Worm (Caenorhabditis elegans) whole organism, young adult: ENCODE measurements around the gene C28H8.7.

Source experiments
- B0019.2 ChIP-seq: fragments of 200-800 bp; sonication (Bioruptor generic); conservative IDR thresholded peaks from 2 replicates; pipeline ENCODE4 v1.3.6; 2022; ENCODE audit warnings: missing genetic modification reagents, missing genetic modification characterization, missing compliant biosample characterization
- C17E4.6 ChIP-seq: fragments of 200-800 bp; sonication (Bioruptor generic); IDR thresholded peaks from 2 replicates; pipeline ENCODE4 v1.3.6; 2022; ENCODE audit warnings: missing genetic modification reagents, missing genetic modification characterization, missing compliant biosample characterization
- F33H1.4 ChIP-seq: fragments of 200-800 bp; sonication (Bioruptor generic); IDR thresholded peaks from 2 replicates; pipeline ENCODE4 v1.3.6; 2022; ENCODE audit warnings: missing genetic modification reagents, missing genetic modification characterization, missing compliant biosample characterization
- F49E8.2 ChIP-seq: sonication (generic microtip); optimal IDR thresholded peaks from 3 replicates; lab custom pipeline; 2017; ENCODE audit warnings: missing genetic modification characterization, mild to moderate bottlenecking, missing compliant biosample characterization, antibody characterized with exemption, moderate library complexity; ENCODE audit not compliant: insufficient read depth
- F57C9.4 ChIP-seq: sonication (generic microtip); optimal IDR thresholded peaks from 2 replicates; lab custom pipeline; 2017; ENCODE audit warnings: mild to moderate bottlenecking, missing genetic modification characterization, missing compliant biosample characterization
- T26A5.8 ChIP-seq: sonication (generic microtip); optimal IDR thresholded peaks from 2 replicates; lab custom pipeline; 2016; ENCODE audit warnings: missing genetic modification characterization, missing compliant biosample characterization
- Y53G8AR.9 ChIP-seq: fragments of 200-800 bp; sonication (Bioruptor generic); conservative IDR thresholded peaks from 2 replicates; pipeline ENCODE4 v1.3.6; 2022; ENCODE audit warnings: missing genetic modification reagents, missing genetic modification characterization, missing compliant biosample characterization
- Y56A3A.18 ChIP-seq: fragments of 200-800 bp; sonication (Bioruptor generic); IDR thresholded peaks from 2 replicates; pipeline ENCODE4 v1.3.6; 2022; ENCODE audit warnings: missing genetic modification reagents, missing genetic modification characterization, missing compliant biosample characterization
- Y67H2A.10 ChIP-seq: fragments of 200-800 bp; sonication (Bioruptor generic); conservative IDR thresholded peaks from 2 replicates; pipeline ENCODE4 v1.3.6; 2022; ENCODE audit warnings: missing genetic modification reagents, missing genetic modification characterization, missing compliant biosample characterization
- Y79H2A.3 ChIP-seq: fragments of 200-800 bp; sonication (Bioruptor generic); conservative IDR thresholded peaks from 2 replicates; pipeline ENCODE4 v1.3.6; 2022; ENCODE audit warnings: missing genetic modification reagents, missing genetic modification characterization, missing compliant biosample characterization
- Y95B8A.8 ChIP-seq: fragments of 200-800 bp; sonication (Bioruptor generic); IDR thresholded peaks from 2 replicates; pipeline ENCODE4 v1.3.6; 2022; ENCODE audit warnings: missing genetic modification reagents, missing genetic modification characterization, missing compliant biosample characterization
- ZK185.1 ChIP-seq: sonication (generic microtip); optimal IDR thresholded peaks from 2 replicates; lab custom pipeline; 2016; ENCODE audit warnings: mild to moderate bottlenecking, missing genetic modification characterization, missing compliant biosample characterization; ENCODE audit not compliant: poor library complexity, severe bottlenecking
- ama-1 ChIP-seq, 3 experiments: fragments of 150-350 bp in 1 of 3; sonication (generic microtip) in 2 of 3; optimal IDR thresholded peaks; 2 replicates each; lab custom pipeline; 2014 to 2018; ENCODE audit warnings: missing biosample characterization in 2 of 3, missing genetic modification characterization in 2 of 3, missing genetic modification reagents in 2 of 3
- aptf-2 ChIP-seq: fragments of 200-800 bp; sonication (Bioruptor generic); conservative IDR thresholded peaks from 2 replicates; pipeline ENCODE4 v1.3.6; 2022; ENCODE audit warnings: missing genetic modification reagents, missing genetic modification characterization, missing compliant biosample characterization
- athp-1 ChIP-seq: sonication (generic microtip); optimal IDR thresholded peaks from 2 replicates; lab custom pipeline; 2017; ENCODE audit warnings: mild to moderate bottlenecking, missing genetic modification characterization, missing compliant biosample characterization
- attf-6 ChIP-seq: fragments of 200-800 bp; sonication (Bioruptor generic); IDR thresholded peaks from 2 replicates; pipeline ENCODE4 v1.3.6; 2022; ENCODE audit warnings: missing genetic modification reagents, missing genetic modification characterization, missing compliant biosample characterization
- ceh-58 ChIP-seq: fragments of 200-800 bp; sonication (Bioruptor generic); IDR thresholded peaks from 2 replicates; pipeline ENCODE4 v1.3.6; 2022; ENCODE audit warnings: missing genetic modification characterization, missing compliant biosample characterization
- ceh-91 ChIP-seq: fragments of 200-800 bp; sonication (Bioruptor generic); IDR thresholded peaks from 2 replicates; pipeline ENCODE4 v1.3.6; 2022; ENCODE audit warnings: missing genetic modification reagents, missing genetic modification characterization, missing compliant biosample characterization
- dpl-1 ChIP-seq: fragments of 150-350 bp; optimal IDR thresholded peaks from 2 replicates; lab custom pipeline; 2014; ENCODE audit warnings: missing biosample characterization, missing genetic modification reagents, missing genetic modification characterization
- efl-1 ChIP-seq: fragments of 150-350 bp; optimal IDR thresholded peaks from 2 replicates; lab custom pipeline; 2014; ENCODE audit warnings: missing biosample characterization, missing genetic modification reagents, missing genetic modification characterization
- egl-44 ChIP-seq: fragments of 200-800 bp; sonication (Bioruptor generic); IDR thresholded peaks from 2 replicates; pipeline ENCODE4 v1.3.6; 2022; ENCODE audit warnings: missing genetic modification reagents, missing genetic modification characterization, missing compliant biosample characterization
- ekl-4 ChIP-seq: fragments of 200-800 bp; sonication (Bioruptor generic); IDR thresholded peaks from 2 replicates; pipeline ENCODE4 v1.3.6; 2022; ENCODE audit warnings: missing genetic modification reagents, missing genetic modification characterization, missing compliant biosample characterization
- hlh-26 ChIP-seq: fragments of 200-800 bp; sonication (Bioruptor generic); conservative IDR thresholded peaks from 2 replicates; pipeline ENCODE4 v1.3.6; 2022; ENCODE audit warnings: missing genetic modification reagents, missing genetic modification characterization, missing compliant biosample characterization
- hmg-1.2 ChIP-seq: fragments of 200-800 bp; sonication (Bioruptor generic); IDR thresholded peaks from 2 replicates; pipeline ENCODE4 v1.3.6; 2022; ENCODE audit warnings: missing genetic modification reagents, missing genetic modification characterization, missing compliant biosample characterization
- lin-26 ChIP-seq: fragments of 200-800 bp; sonication (Bioruptor generic); IDR thresholded peaks from 2 replicates; pipeline ENCODE4 v1.3.6; 2022; ENCODE audit warnings: missing genetic modification reagents, missing genetic modification characterization, missing compliant biosample characterization
- lsl-1 ChIP-seq: fragments of 200-800 bp; sonication (Bioruptor generic); optimal IDR thresholded peaks from 2 replicates; lab custom pipeline; 2018; ENCODE audit warnings: mild to moderate bottlenecking, missing genetic modification characterization, moderate library complexity, missing compliant biosample characterization
- madf-3 ChIP-seq: fragments of 200-800 bp; sonication (Bioruptor generic); IDR thresholded peaks from 2 replicates; pipeline ENCODE4 v1.3.6; 2022; ENCODE audit warnings: missing genetic modification reagents, missing genetic modification characterization, missing compliant biosample characterization
- madf-6 ChIP-seq: fragments of 200-800 bp; sonication (Bioruptor generic); IDR thresholded peaks from 2 replicates; pipeline ENCODE4 v1.3.6; 2022; ENCODE audit warnings: missing genetic modification reagents, missing genetic modification characterization, missing compliant biosample characterization
- madf-8 ChIP-seq: fragments of 200-800 bp; sonication (Bioruptor generic); conservative IDR thresholded peaks from 2 replicates; pipeline ENCODE4 v1.3.6; 2022; ENCODE audit warnings: missing genetic modification reagents, missing genetic modification characterization, missing compliant biosample characterization
- mcd-1 ChIP-seq: fragments of 200-800 bp; sonication (Bioruptor generic); IDR thresholded peaks from 2 replicates; pipeline ENCODE4 v1.3.6; 2022; ENCODE audit warnings: missing genetic modification reagents, missing genetic modification characterization, missing compliant biosample characterization
- mes-4 ChIP-seq: sonication (generic microtip); optimal IDR thresholded peaks from 2 replicates; lab custom pipeline; 2016; ENCODE audit warnings: missing genotype, missing genetic modification characterization, missing compliant biosample characterization
- nfya-2 ChIP-seq: fragments of 200-800 bp; sonication (Bioruptor generic); IDR thresholded peaks from 2 replicates; pipeline ENCODE4 v1.3.6; 2022; ENCODE audit warnings: missing genetic modification reagents, missing genetic modification characterization, missing compliant biosample characterization
- nhr-179 ChIP-seq: sonication (generic microtip); optimal IDR thresholded peaks from 2 replicates; lab custom pipeline; 2016; ENCODE audit warnings: mild to moderate bottlenecking, missing genetic modification characterization, missing compliant biosample characterization
- nhr-80 ChIP-seq: sonication (generic microtip); optimal IDR thresholded peaks from 2 replicates; lab custom pipeline; 2016; ENCODE audit warnings: missing genetic modification characterization, missing compliant biosample characterization
- rcor-1 ChIP-seq: fragments of 200-800 bp; sonication (Bioruptor generic); IDR thresholded peaks from 2 replicates; pipeline ENCODE4 v1.3.6; 2022; ENCODE audit warnings: missing genetic modification reagents, missing genetic modification characterization, missing compliant biosample characterization
- rec-8 ChIP-seq, 2 experiments: sonication (generic microtip); optimal IDR thresholded peaks; 2 replicates each; lab custom pipeline; 2016; ENCODE audit warnings: mild to moderate bottlenecking in 2 of 2, missing genetic modification characterization in 2 of 2, missing genetic modification reagents in 2 of 2, missing genotype in 2 of 2, missing biosample characterization in 1 of 2, missing compliant biosample characterization in 1 of 2, moderate library complexity in 1 of 2
- snpc-3.4 ChIP-seq: sonication (generic microtip); optimal IDR thresholded peaks from 2 replicates; lab custom pipeline; 2017; ENCODE audit warnings: missing genetic modification characterization, mild to moderate bottlenecking, missing compliant biosample characterization, antibody characterized with exemption, moderate library complexity, missing genotype, missing genetic modification reagents
- snpc-4 ChIP-seq, 5 experiments: fragments of 150-350 bp in 1 of 5; sonication (generic microtip) in 4 of 5; optimal IDR thresholded peaks; 2 replicates each; lab custom pipeline; 2014 to 2018; ENCODE audit warnings: missing genetic modification characterization in 5 of 5, missing biosample characterization in 3 of 5, antibody characterized with exemption in 2 of 5, mild to moderate bottlenecking in 2 of 5, missing compliant biosample characterization in 2 of 5, missing genotype in 2 of 5, moderate library complexity in 2 of 5, missing genetic modification reagents in 1 of 5
- sptf-2 ChIP-seq: fragments of 200-800 bp; sonication (Bioruptor generic); optimal IDR thresholded peaks from 2 replicates; lab custom pipeline; 2018; ENCODE audit warnings: mild to moderate bottlenecking, missing genetic modification characterization, missing compliant biosample characterization
- tbp1 ChIP-seq: fragments of 200-800 bp; sonication (Bioruptor generic); optimal IDR thresholded peaks from 2 replicates; lab custom pipeline; 2018; ENCODE audit warnings: mild to moderate bottlenecking, missing genetic modification characterization, missing compliant biosample characterization
- xnd-1 ChIP-seq: sonication (generic microtip); optimal IDR thresholded peaks from 2 replicates; lab custom pipeline; 2016; ENCODE audit warnings: missing genotype, missing genetic modification reagents, missing genetic modification characterization, missing compliant biosample characterization
- ztf-18 ChIP-seq: sonication (generic microtip); optimal IDR thresholded peaks from 2 replicates; lab custom pipeline; 2016; ENCODE audit warnings: missing genotype, mild to moderate bottlenecking, missing genetic modification characterization, missing compliant biosample characterization
- ztf-22 ChIP-seq: fragments of 200-800 bp; sonication (Bioruptor generic); optimal IDR thresholded peaks from 2 replicates; lab custom pipeline; 2018; ENCODE audit warnings: mild to moderate bottlenecking, missing genetic modification characterization, moderate library complexity, missing compliant biosample characterization
- ztf-25 ChIP-seq: fragments of 200-800 bp; sonication (Bioruptor generic); IDR thresholded peaks from 2 replicates; pipeline ENCODE4 v1.3.6; 2022; ENCODE audit warnings: missing genetic modification reagents, missing genetic modification characterization, missing compliant biosample characterization
- ztf-3 ChIP-seq: fragments of 200-800 bp; sonication (Bioruptor generic); optimal IDR thresholded peaks from 2 replicates; lab custom pipeline; 2018; ENCODE audit warnings: mild to moderate bottlenecking, missing genetic modification characterization, missing compliant biosample characterization
- ztf-6 ChIP-seq: fragments of 200-800 bp; sonication (Bioruptor generic); IDR thresholded peaks from 2 replicates; pipeline ENCODE4 v1.3.6; 2022; ENCODE audit warnings: missing genetic modification reagents, missing genetic modification characterization, missing compliant biosample characterization

C28H8.7 gene

ce11 chrIII:5876140-5876675, 10.6 kb downstream of the C28H8.7 start, which contains the start of gene aldo-2:
TSS of gene aldo-2 (minus strand) at chrIII:5876625.
- TF ChIP-seq athp-1 (peak; percentile 36), C17E4.6 (GFP tag; lab: Robert Waterston, UW) (peak; percentile 84), aptf-2 (GFP tag; lab: Robert Waterston, UW) (peak; percentile 70), Y79H2A.3 (GFP tag; lab: Robert Waterston, UW) (peak; percentile 75), F49E8.2 (peak; percentile 15), madf-8 (GFP tag; lab: Robert Waterston, UW) (peak; percentile 97), T26A5.8 (no peak), xnd-1 (peak; percentile 92), nhr-80 (peak; percentile 36), ceh-58 (GFP tag; lab: Robert Waterston, UW) (no peak), Y67H2A.10 (GFP tag; lab: Robert Waterston, UW) (peak; percentile 69), snpc-4 (GFP tag; optimal IDR thresholded peaks at IDR 0.05; lab: Kevin White, UChicago) (no peak), snpc-4 (tag; optimal IDR thresholded peaks at IDR 0.05; lab: Kevin White, UChicago) (peak in 2 of 4 experiments; percentile 39 to 42), mes-4 (tag; lab: Kevin White, UChicago) (no peak), lsl-1 (peak; percentile 82), madf-6 (peak; percentile 99), Y53G8AR.9 (GFP tag; lab: Robert Waterston, UW) (peak; percentile 84; the same call in 1 of the 2 replicates), ceh-91 (GFP tag; lab: Robert Waterston, UW) (peak; percentile 94), ztf-25 (GFP tag; lab: Robert Waterston, UW) (0 out of 2 replicates have a peak, but pooled peaks have one; percentile 54), ztf-3 (no peak), hlh-26 (no peak), lin-26 (GFP tag; lab: Robert Waterston, UW) (peak; percentile 67; the same call in 1 of the 2 replicates), F33H1.4 (peak; percentile 84), Y95B8A.8 (peak; percentile 92), nhr-179 (tag; lab: Kevin White, UChicago) (no peak), ekl-4 (GFP tag; lab: Robert Waterston, UW) (peak; percentile 87), tbp1 (GFP tag; lab: Kevin White, UChicago) (peak; percentile 55), rec-8 (tag; optimal IDR thresholded peaks at IDR 0.05; lab: Kevin White, UChicago) (no peak), Y56A3A.18 (peak; percentile 49; the same call in 1 of the 2 replicates), ZK185.1 (tag; lab: Kevin White, UChicago) (peak; percentile 40), madf-3 (GFP tag; lab: Robert Waterston, UW) (peak; percentile 92), mcd-1 (GFP tag; lab: Robert Waterston, UW) (peak; percentile 69), efl-1 (GFP tag; lab: Kevin White, UChicago) (peak; percentile 97), snpc-3.4 (tag; lab: Kevin White, UChicago) (peak; percentile 83), attf-6 (peak; percentile 41; the same call in 1 of the 2 replicates), ztf-22 (GFP tag; lab: Kevin White, UChicago) (no peak), nfya-2 (GFP tag; lab: Robert Waterston, UW) (no peak), egl-44 (GFP tag; lab: Robert Waterston, UW) (peak; percentile 44; the same call in 1 of the 2 replicates), ztf-18 (tag; lab: Kevin White, UChicago) (peak; percentile 37), ztf-6 (GFP tag; lab: Robert Waterston, UW) (0 out of 2 replicates have a peak, but pooled peaks have one; percentile 22), F57C9.4 (tag; lab: Kevin White, UChicago) (no peak), hmg-1.2 (peak; percentile 84), sptf-2 (GFP tag; lab: Kevin White, UChicago) (no peak), B0019.2 (GFP tag; lab: Robert Waterston, UW) (peak; percentile 76), rcor-1 (GFP tag; lab: Robert Waterston, UW) (peak; percentile 73), ama-1 (optimal IDR thresholded peaks at IDR 0.05; lab: Kevin White, UChicago) (peak; percentile 53), ama-1 (GFP tag; optimal IDR thresholded peaks at IDR 0.05; lab: Kevin White, UChicago) (peak in 1 of 2 experiments; percentile 15), dpl-1 (GFP tag; lab: Kevin White, UChicago) (peak; percentile 86)
